Fruit fly (Drosophila melanogaster) whole organism, prepupa: ENCODE measurements around the gene CG8840.

ENCODE experiments used
- CG10631 ChIP-seq: fragments of 200-800 bp; sonication (Bioruptor generic); optimal IDR thresholded peaks from 2 replicates; lab custom pipeline; 2016; ENCODE audit warnings: missing biosample characterization, missing genetic modification characterization
- CG11294 ChIP-seq: fragments of 200-800 bp; sonication (Bioruptor generic); IDR thresholded peaks from 2 replicates; pipeline ENCODE4 v1.3.6; 2022; ENCODE audit warnings: missing biosample characterization, missing genetic modification characterization
- CG11762 ChIP-seq: fragments of 200-800 bp; sonication (Bioruptor generic); optimal IDR thresholded peaks from 3 replicates; lab custom pipeline; 2016; ENCODE audit warnings: missing biosample characterization, missing genetic modification characterization; ENCODE audit not compliant: insufficient read depth
- CG11902 ChIP-seq: fragments of 200-800 bp; sonication (Bioruptor generic); optimal IDR thresholded peaks from 3 replicates; lab custom pipeline; 2016; ENCODE audit warnings: missing biosample characterization, missing genetic modification characterization
- CG15336 ChIP-seq: fragments of 200-800 bp; sonication (Bioruptor generic); IDR thresholded peaks from 2 replicates; pipeline ENCODE4 v1.3.6; 2022; ENCODE audit warnings: missing biosample characterization, missing genetic modification characterization
- CG1621 ChIP-seq: fragments of 200-800 bp; sonication (Bioruptor generic); optimal IDR thresholded peaks from 3 replicates; lab custom pipeline; 2018; ENCODE audit warnings: missing biosample characterization, mild to moderate bottlenecking, missing genetic modification characterization
- CG16779 ChIP-seq: fragments of 200-800 bp; sonication (Bioruptor generic); optimal IDR thresholded peaks from 3 replicates; lab custom pipeline; 2017; ENCODE audit warnings: missing biosample characterization, mild to moderate bottlenecking, missing genetic modification characterization
- CG31627 ChIP-seq: fragments of 200-800 bp; sonication (Bioruptor generic); optimal IDR thresholded peaks from 3 replicates; lab custom pipeline; 2016; ENCODE audit warnings: missing biosample characterization, missing genetic modification characterization
- CG32006 ChIP-seq: fragments of 200-800 bp; sonication (Bioruptor generic); optimal IDR thresholded peaks from 3 replicates; lab custom pipeline; 2017; ENCODE audit warnings: missing biosample characterization, mild to moderate bottlenecking, missing genetic modification characterization
- CG34406 ChIP-seq: fragments of 200-800 bp; sonication (Bioruptor generic); optimal IDR thresholded peaks from 3 replicates; lab custom pipeline; 2016; ENCODE audit warnings: missing biosample characterization, missing genetic modification characterization
- CG3919 ChIP-seq: fragments of 200-800 bp; sonication (Bioruptor generic); optimal IDR thresholded peaks from 3 replicates; lab custom pipeline; 2016; ENCODE audit warnings: missing biosample characterization, missing genetic modification characterization
- CG4318 ChIP-seq: fragments of 200-800 bp; sonication (Bioruptor generic); optimal IDR thresholded peaks from 3 replicates; lab custom pipeline; 2017; ENCODE audit warnings: missing biosample characterization, mild to moderate bottlenecking, missing genetic modification characterization
- CG6163 ChIP-seq: fragments of 200-800 bp; sonication (Bioruptor generic); IDR thresholded peaks from 3 replicates; pipeline ENCODE4 v1.3.6; 2022; ENCODE audit warnings: missing biosample characterization, missing genetic modification characterization
- CG6808 ChIP-seq: fragments of 200-800 bp; sonication (Bioruptor generic); optimal IDR thresholded peaks from 3 replicates; lab custom pipeline; 2017; ENCODE audit warnings: missing biosample characterization, missing genetic modification characterization, mild to moderate bottlenecking, moderate library complexity, missing genetic modification reagents
- CG6854 ChIP-seq: fragments of 200-800 bp; sonication (Bioruptor generic); optimal IDR thresholded peaks from 2 replicates; lab custom pipeline; 2017; ENCODE audit warnings: missing biosample characterization, mild to moderate bottlenecking, missing genetic modification characterization
- CG8119 ChIP-seq: fragments of 200-800 bp; sonication (Bioruptor generic); IDR thresholded peaks from 3 replicates; pipeline ENCODE4 v1.3.6; 2022; ENCODE audit warnings: missing biosample characterization, missing genetic modification characterization
- CG8319 ChIP-seq: fragments of 200-800 bp; sonication (Bioruptor generic); optimal IDR thresholded peaks from 3 replicates; lab custom pipeline; 2016; ENCODE audit warnings: missing biosample characterization, missing genetic modification characterization
- CG9139 ChIP-seq: fragments of 200-800 bp; sonication (Bioruptor generic); optimal IDR thresholded peaks from 3 replicates; lab custom pipeline; 2017; ENCODE audit warnings: missing biosample characterization, mild to moderate bottlenecking, missing genetic modification characterization
- Eip75B ChIP-seq: fragments of 200-800 bp; sonication (Bioruptor generic); optimal IDR thresholded peaks from 3 replicates; lab custom pipeline; 2016; ENCODE audit warnings: missing biosample characterization, missing genetic modification characterization
- Eip78C ChIP-seq: fragments of 200-800 bp; sonication (Bioruptor generic); peaks from one replicate; lab custom pipeline; 2016; ENCODE audit warnings: missing biosample characterization, missing genetic modification characterization
- Eip93F ChIP-seq: fragments of 200-800 bp; sonication (Bioruptor generic); optimal IDR thresholded peaks from 2 replicates; lab custom pipeline; 2016; ENCODE audit warnings: missing biosample characterization, mild to moderate bottlenecking, missing genetic modification characterization
- Ets21C ChIP-seq: fragments of 200-800 bp; sonication (Bioruptor generic); optimal IDR thresholded peaks from 3 replicates; lab custom pipeline; 2016; ENCODE audit warnings: missing biosample characterization, missing genetic modification characterization
- Ets96B ChIP-seq: fragments of 200-800 bp; optimal IDR thresholded peaks from 2 replicates; lab custom pipeline; 2019; ENCODE audit warnings: missing biosample characterization, mild to moderate bottlenecking, missing genetic modification characterization, moderate library complexity
- Gug ChIP-seq: fragments of 200-800 bp; sonication (Bioruptor generic); IDR thresholded peaks from 2 replicates; pipeline ENCODE4 v1.3.6; 2022; ENCODE audit warnings: missing biosample characterization, missing genetic modification characterization
- Hr39 ChIP-seq: fragments of 200-800 bp; sonication (Bioruptor generic); optimal IDR thresholded peaks from 2 replicates; lab custom pipeline; 2016; ENCODE audit warnings: missing biosample characterization, missing genetic modification characterization
- Hr4 ChIP-seq: fragments of 200-800 bp; sonication (Bioruptor generic); optimal IDR thresholded peaks from 3 replicates; lab custom pipeline; 2016; ENCODE audit warnings: missing biosample characterization, missing genetic modification characterization
- Met ChIP-seq: fragments of 200-800 bp; sonication (Bioruptor generic); optimal IDR thresholded peaks from 3 replicates; lab custom pipeline; 2016; ENCODE audit warnings: missing biosample characterization, missing genetic modification characterization
- OdsH ChIP-seq: fragments of 200-800 bp; sonication (Bioruptor generic); optimal IDR thresholded peaks from 3 replicates; lab custom pipeline; 2016; ENCODE audit warnings: missing biosample characterization, missing genetic modification characterization
- Smox ChIP-seq: fragments of 200-800 bp; sonication (Bioruptor generic); optimal IDR thresholded peaks from 3 replicates; lab custom pipeline; 2016; ENCODE audit warnings: missing biosample characterization, missing genetic modification characterization
- Sox102F ChIP-seq: fragments of 200-800 bp; sonication (Bioruptor generic); optimal IDR thresholded peaks from 2 replicates; lab custom pipeline; 2016; ENCODE audit warnings: missing biosample characterization, mild to moderate bottlenecking, missing genetic modification characterization
- Sox14 ChIP-seq: fragments of 200-800 bp; sonication (Bioruptor generic); optimal IDR thresholded peaks from 3 replicates; lab custom pipeline; 2016; ENCODE audit warnings: missing biosample characterization, missing genetic modification characterization
- acj6 ChIP-seq: fragments of 200-800 bp; sonication (Bioruptor generic); optimal IDR thresholded peaks from 3 replicates; lab custom pipeline; 2016; ENCODE audit warnings: missing biosample characterization, missing genetic modification characterization
- cyc ChIP-seq: fragments of 200-800 bp; sonication (Bioruptor generic); optimal IDR thresholded peaks from 3 replicates; lab custom pipeline; 2016; ENCODE audit warnings: missing biosample characterization, missing genetic modification characterization
- dac ChIP-seq: fragments of 200-800 bp; sonication (Bioruptor generic); optimal IDR thresholded peaks from 2 replicates; lab custom pipeline; 2017; ENCODE audit warnings: missing biosample characterization, mild to moderate bottlenecking, missing genetic modification characterization
- eg ChIP-seq: fragments of 200-800 bp; sonication (Bioruptor generic); IDR thresholded peaks from 3 replicates; pipeline ENCODE4 v1.3.6; 2022; ENCODE audit warnings: missing biosample characterization, missing genetic modification characterization
- esn ChIP-seq: fragments of 200-800 bp; sonication (Bioruptor generic); optimal IDR thresholded peaks from 2 replicates; lab custom pipeline; 2016; ENCODE audit warnings: missing biosample characterization, mild to moderate bottlenecking, missing genetic modification characterization, moderate library complexity
- fkh ChIP-seq: fragments of 200-800 bp; sonication (Bioruptor generic); optimal IDR thresholded peaks from 3 replicates; lab custom pipeline; 2017; ENCODE audit warnings: missing biosample characterization, mild to moderate bottlenecking, missing genetic modification characterization, moderate library complexity
- lz ChIP-seq: fragments of 200-800 bp; sonication (Bioruptor generic); optimal IDR thresholded peaks from 3 replicates; lab custom pipeline; 2016; ENCODE audit warnings: missing biosample characterization, missing genetic modification characterization
- net ChIP-seq: fragments of 200-800 bp; sonication (Bioruptor generic); optimal IDR thresholded peaks from 3 replicates; lab custom pipeline; 2016; ENCODE audit warnings: missing biosample characterization, missing genetic modification characterization
- pdm3 ChIP-seq: fragments of 200-800 bp; sonication (Bioruptor generic); optimal IDR thresholded peaks from 3 replicates; lab custom pipeline; 2016; ENCODE audit warnings: missing biosample characterization, missing genetic modification characterization
- salr ChIP-seq, 2 experiments: fragments of 200-800 bp; sonication (Bioruptor generic); optimal IDR thresholded peaks; 3 replicates each; lab custom pipeline; 2016 to 2018; ENCODE audit warnings: missing biosample characterization in 2 of 2, missing genetic modification characterization in 2 of 2, mild to moderate bottlenecking in 1 of 2
- spab ChIP-seq: fragments of 200-800 bp; sonication (Bioruptor generic); optimal IDR thresholded peaks from 2 replicates; lab custom pipeline; 2017; ENCODE audit warnings: missing biosample characterization, mild to moderate bottlenecking, missing genetic modification characterization, missing genetic modification reagents
- ss ChIP-seq, 2 experiments: fragments of 200-800 bp; sonication (Bioruptor generic); optimal IDR thresholded peaks; 2 replicates in 1 of 2; 3 replicates in 1 of 2; lab custom pipeline; 2017 to 2018; ENCODE audit warnings: mild to moderate bottlenecking in 2 of 2, missing biosample characterization in 2 of 2, missing genetic modification characterization in 2 of 2, moderate library complexity in 1 of 2
- svp ChIP-seq: fragments of 200-800 bp; sonication (Bioruptor generic); peaks from one replicate; lab custom pipeline; 2016; ENCODE audit warnings: missing biosample characterization, missing genetic modification characterization
- topi ChIP-seq: fragments of 200-800 bp; sonication (Bioruptor generic); optimal IDR thresholded peaks from 3 replicates; lab custom pipeline; 2016; ENCODE audit warnings: missing biosample characterization, missing genetic modification characterization
- vri ChIP-seq: fragments of 200-800 bp; sonication (Bioruptor generic); optimal IDR thresholded peaks from 3 replicates; lab custom pipeline; 2016; ENCODE audit warnings: missing biosample characterization, mild to moderate bottlenecking, missing genetic modification characterization

CG8840 gene

DNA sequence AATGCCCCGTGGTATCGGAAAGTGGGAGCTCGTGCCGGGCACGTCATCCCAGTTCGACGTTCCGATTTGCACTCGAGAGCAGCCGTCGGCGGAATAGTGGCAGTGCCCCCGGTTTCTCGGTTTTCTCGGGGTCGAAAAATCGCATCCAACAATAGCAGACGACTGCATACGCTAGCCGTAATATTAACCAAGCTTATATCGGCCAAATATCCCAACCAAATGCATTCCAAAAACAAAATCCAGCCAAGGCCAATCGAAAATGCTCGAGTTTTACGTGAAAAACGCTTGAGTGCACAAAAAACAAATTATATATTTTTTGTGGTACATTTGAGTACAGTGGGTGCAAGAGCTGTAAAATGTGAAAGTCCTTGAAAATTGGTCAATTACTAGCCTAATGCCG, 39.0 kb upstream of the CG8840 start (continued):
- TF ChIP-seq CG11762 (GFP tag; lab: Kevin White, UChicago) = no peak
- TF ChIP-seq, all 60 proteins: peak for 17

DNA sequence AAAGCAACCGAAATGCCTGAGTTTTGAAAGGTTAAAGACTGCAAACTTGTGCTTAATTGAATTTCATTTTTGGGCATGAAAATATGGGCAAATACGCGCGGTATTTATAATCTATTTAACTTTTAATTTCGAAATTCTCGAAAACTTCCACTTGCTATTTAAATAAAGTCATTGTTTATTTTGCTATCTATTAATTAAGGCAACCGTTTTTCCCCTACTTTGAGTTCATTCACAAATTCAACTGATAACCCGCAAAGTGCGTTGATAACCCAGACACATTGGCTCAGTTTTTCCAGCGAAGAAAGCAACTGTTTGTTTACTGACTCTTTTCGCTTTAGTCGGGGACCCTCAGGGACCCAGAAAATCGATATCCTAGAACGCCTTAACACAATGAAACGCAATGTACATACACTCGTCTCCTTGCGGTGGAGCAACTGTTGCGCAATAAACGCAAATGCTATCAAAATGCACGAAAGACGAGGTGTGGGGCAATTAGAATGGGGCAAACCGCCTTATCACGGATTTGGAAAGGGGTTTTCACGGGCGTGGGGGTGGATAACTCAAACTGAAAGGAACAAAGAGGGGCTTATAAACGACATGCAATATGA, 38.5 kb upstream of the CG8840 start:
- TF ChIP-seq vri (GFP tag; lab: Kevin White, UChicago) (peak; percentile 91), Sox14 (GFP tag; lab: Kevin White, UChicago) (no peak), CG32006 (GFP tag; lab: Kevin White, UChicago) (peak; percentile 24), eg (GFP tag; lab: Robert Waterston, UW) (no peak), Eip93F (peak; percentile 36), svp (GFP tag; lab: Kevin White, UChicago) (peak; percentile 65), topi (GFP tag; lab: Kevin White, UChicago) (no peak)

DNA sequence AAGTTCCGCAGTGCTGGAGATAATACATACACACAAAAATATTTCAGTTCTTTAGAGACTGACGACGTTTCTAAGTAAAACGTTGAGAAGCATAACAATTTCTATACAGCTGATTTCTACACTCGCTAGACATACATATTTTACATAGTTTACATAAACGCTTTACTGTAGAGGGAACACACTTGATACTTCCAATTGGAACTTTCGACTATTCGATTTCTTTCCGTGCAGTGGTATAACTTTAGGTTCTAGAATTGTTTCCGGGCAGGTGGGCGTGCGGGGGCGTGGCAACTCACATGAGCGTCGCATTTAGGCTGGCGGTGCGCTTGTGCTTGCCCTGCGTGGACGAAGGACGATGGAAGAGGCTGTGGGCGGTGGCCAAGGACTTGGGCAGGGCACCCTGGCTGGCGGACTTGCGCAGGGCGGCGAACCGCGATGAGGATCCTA, 37.9 kb upstream of the CG8840 start:
- TF ChIP-seq pdm3 (GFP tag; lab: Kevin White, UChicago) (peak; percentile 12), OdsH (GFP tag; lab: Kevin White, UChicago) (peak; percentile 39), CG4318 (GFP tag; lab: Kevin White, UChicago) (peak; percentile 17), dac (GFP tag; lab: Kevin White, UChicago) (no peak), Smox (GFP tag; lab: Kevin White, UChicago) (no peak), Eip78C (GFP tag; lab: Kevin White, UChicago) (peak; percentile 73), net (GFP tag; lab: Kevin White, UChicago) (peak; percentile 24), CG6163 (GFP tag; lab: Robert Waterston, UW) (peak; percentile 64; the same call in 2 of the 3 replicates), Hr39 (GFP tag; lab: Kevin White, UChicago) (peak; percentile 18), Eip75B (GFP tag; lab: Kevin White, UChicago) (peak; percentile 25), CG31627 (GFP tag; lab: Kevin White, UChicago) (peak; percentile 40), Hr4 (GFP tag; lab: Kevin White, UChicago) (peak; percentile 46), CG16779 (tag; lab: Kevin White, UChicago) (no peak), CG34406 (GFP tag; lab: Kevin White, UChicago) (no peak), salr (GFP tag; optimal IDR thresholded peaks at IDR 0.05; lab: Kevin White, UChicago) (no peak), CG11294 (GFP tag; lab: Robert Waterston, UW) (no peak), CG6854 (GFP tag; lab: Kevin White, UChicago) (no peak), eg (GFP tag; lab: Robert Waterston, UW) (peak; percentile 69), acj6 (peak; percentile 11), CG11762 (GFP tag; lab: Kevin White, UChicago) (no peak), fkh (GFP tag; lab: Kevin White, UChicago) (no peak), CG10631 (GFP tag; lab: Kevin White, UChicago) (peak; percentile 36), CG32006 (GFP tag; lab: Kevin White, UChicago) (peak; percentile 50), CG3919 (peak; percentile 21), Sox14 (GFP tag; lab: Kevin White, UChicago) (no peak), spab (no peak), topi (GFP tag; lab: Kevin White, UChicago) (peak; percentile 16), esn (GFP tag; lab: Kevin White, UChicago) (peak; percentile 61), lz (no peak), ss (GFP tag; optimal IDR thresholded peaks at IDR 0.05; lab: Kevin White, UChicago) (no peak), svp (GFP tag; lab: Kevin White, UChicago) (peak; percentile 71), Ets21C (GFP tag; lab: Kevin White, UChicago) (no peak), Ets96B (peak; percentile 31), Met (GFP tag; lab: Kevin White, UChicago) (no peak), CG6808 (peak; percentile 17), Sox102F (peak; percentile 1), CG1621 (tag; lab: Kevin White, UChicago) (no peak), CG15336 (peak; percentile 60), CG8119 (GFP tag; lab: Robert Waterston, UW) (no peak), Eip93F (no peak), Gug (peak; percentile 26; the same call in 1 of the 2 replicates), CG9139 (no peak), CG11902 (GFP tag; lab: Kevin White, UChicago) (no peak), cyc (peak; percentile 15), CG8319 (GFP tag; lab: Kevin White, UChicago) (no peak)
